2 worm cellular contexts compared by ENCODE assay signal in genomic region chrX:2364703-2365299, ce11.
TF ChIP-seq lines count a peak whose summit lies in the region.

No protein-coding gene starts in this region.

TF ChIP-seq in whole organism, L1 larva, 84 proteins besides CTCF, POLR2A, EP300 and RAD21 (continued from another document):
- TF ChIP-seq nhr-76 (tag; optimal IDR thresholded peaks at IDR 0.05; lab: Kevin White, UChicago) (no peak), unc-30 (tag; optimal IDR thresholded peaks at IDR 0.05; lab: Kevin White, UChicago) (no peak), skn-1 (tag; optimal IDR thresholded peaks at IDR 0.05; lab: Kevin White, UChicago) (peak; percentile 99), nhr-237 (tag; optimal IDR thresholded peaks at IDR 0.05; lab: Kevin White, UChicago) (peak; percentile 90), grh-1 (GFP tag; IDR thresholded peaks at IDR 0.05; lab: Robert Waterston, UW) (peak; percentile 82), dsc-1 (tag; optimal IDR thresholded peaks at IDR 0.05; lab: Kevin White, UChicago) (peak; percentile 59), nhr-28 (tag; optimal IDR thresholded peaks at IDR 0.05; lab: Kevin White, UChicago) (peak; percentile 46), snpc-4 (tag; optimal IDR thresholded peaks at IDR 0.05; lab: Kevin White, UChicago) (peak; percentile 67), rnt-1 (tag; optimal IDR thresholded peaks at IDR 0.05; lab: Kevin White, UChicago) (peak; percentile 68)

TF ChIP-seq in whole organism, L4 larva, 104 proteins besides CTCF, POLR2A, EP300 and RAD21 (continued from another document):
- TF ChIP-seq lin-38 (GFP tag; IDR thresholded peaks at IDR 0.05; lab: Robert Waterston, UW) (peak; percentile 74), rbr-2 (tag; optimal IDR thresholded peaks at IDR 0.05; lab: Kevin White, UChicago) (peak; percentile 96), nhr-48 (tag; optimal IDR thresholded peaks at IDR 0.05; lab: Kevin White, UChicago) (peak; percentile 91), mdt-29 (GFP tag; IDR thresholded peaks at IDR 0.05; lab: Robert Waterston, UW) (peak; percentile 44; the same call in 1 of the 2 replicates), duxl-1 (tag; optimal IDR thresholded peaks at IDR 0.05; lab: Kevin White, UChicago; ENCODE audit: poor library complexity) (peak; percentile 98), hlh-11 (tag; optimal IDR thresholded peaks at IDR 0.05; lab: Kevin White, UChicago) (peak; percentile 89), Y48G9A.11 (GFP tag; IDR thresholded peaks at IDR 0.05; lab: Robert Waterston, UW) (no peak), Y105C5A.15 (GFP tag; IDR thresholded peaks at IDR 0.05; lab: Robert Waterston, UW) (no peak), lin-15B (tag; optimal IDR thresholded peaks at IDR 0.05; lab: Kevin White, UChicago) (peak; percentile 10), snpc-4 (tag; optimal IDR thresholded peaks at IDR 0.05; lab: Kevin White, UChicago) (no peak), nhr-28 (tag; optimal IDR thresholded peaks at IDR 0.05; lab: Kevin White, UChicago) (peak; percentile 82), T20F7.1 (GFP tag; optimal IDR thresholded peaks at IDR 0.05; lab: Kevin White, UChicago) (peak; percentile 89), daf-16 (GFP tag; optimal IDR thresholded peaks at IDR 0.05; lab: Kevin White, UChicago) (peak; percentile 80 to 94), daf-16 (tag; optimal IDR thresholded peaks at IDR 0.05; lab: Kevin White, UChicago) (peak; percentile 90), mes-2 (tag; optimal IDR thresholded peaks at IDR 0.05; lab: Kevin White, UChicago; ENCODE audit: poor library complexity, severe bottlenecking) (peak; percentile 88), ceh-20 (GFP tag; IDR thresholded peaks at IDR 0.05; lab: Robert Waterston, UW) (peak; percentile 82)
